Worm (Caenorhabditis elegans) whole organism, early embryonic: ENCODE measurements around the gene T19D12.5.

Experiments used
- B0310.2 ChIP-seq: sonication (generic microtip); optimal IDR thresholded peaks from 2 replicates; lab custom pipeline; 2016; ENCODE audit warnings: mild to moderate bottlenecking, missing genetic modification characterization, missing compliant biosample characterization
- F13C5.2 ChIP-seq: sonication (generic microtip); optimal IDR thresholded peaks from 2 replicates; lab custom pipeline; 2017; ENCODE audit warnings: mild to moderate bottlenecking, missing genetic modification characterization, inconsistent platforms, missing compliant biosample characterization
- aly-1 ChIP-seq: sonication (generic microtip); optimal IDR thresholded peaks from 2 replicates; lab custom pipeline; 2016; ENCODE audit warnings: missing genetic modification characterization, missing compliant biosample characterization
- ama-1 ChIP-seq: fragments of 150-350 bp; optimal IDR thresholded peaks from 2 replicates; lab custom pipeline; 2014
- ceh-13 ChIP-seq: fragments of 200-800 bp; sonication (Bioruptor generic); optimal IDR thresholded peaks from 2 replicates; lab custom pipeline; 2018; ENCODE audit warnings: mild to moderate bottlenecking, missing genetic modification characterization, missing compliant biosample characterization
- ceh-36 ChIP-seq: sonication (generic microtip); optimal IDR thresholded peaks from 2 replicates; lab custom pipeline; 2016; ENCODE audit warnings: missing genetic modification characterization, inconsistent platforms, missing compliant biosample characterization
- ets-7 ChIP-seq: sonication (generic microtip); optimal IDR thresholded peaks from 2 replicates; lab custom pipeline; 2016; ENCODE audit warnings: missing genotype, missing genetic modification characterization, missing compliant biosample characterization
- flt-1 ChIP-seq: fragments of 200-800 bp; sonication (Bioruptor generic); IDR thresholded peaks from 2 replicates; pipeline ENCODE4 v1.3.6; 2022; ENCODE audit warnings: missing genetic modification characterization, missing compliant biosample characterization
- hmbx-1 ChIP-seq: sonication (generic microtip); optimal IDR thresholded peaks from 2 replicates; lab custom pipeline; 2016; ENCODE audit warnings: mild to moderate bottlenecking, missing genetic modification characterization, missing compliant biosample characterization
- hmg-4 ChIP-seq: fragments of 200-800 bp; sonication (Bioruptor generic); optimal IDR thresholded peaks from 2 replicates; lab custom pipeline; 2018; ENCODE audit warnings: mild to moderate bottlenecking, missing genetic modification characterization, missing compliant biosample characterization
- hnd-1 ChIP-seq: sonication (generic microtip); optimal IDR thresholded peaks from 2 replicates; lab custom pipeline; 2016; ENCODE audit warnings: missing genetic modification characterization, missing compliant biosample characterization
- pes-1 ChIP-seq: fragments of 200-800 bp; sonication (Bioruptor generic); IDR thresholded peaks from 2 replicates; pipeline ENCODE4 v1.3.6; 2022; ENCODE audit warnings: missing genetic modification reagents, missing genetic modification characterization, missing compliant biosample characterization
- scrt-1 ChIP-seq: fragments of 200-800 bp; sonication (Bioruptor generic); IDR thresholded peaks from 2 replicates; pipeline ENCODE4 v1.3.6; 2022; ENCODE audit warnings: missing genetic modification characterization, missing compliant biosample characterization
- sea-1 ChIP-seq: fragments of 200-800 bp; sonication (Bioruptor generic); conservative IDR thresholded peaks from 2 replicates; pipeline ENCODE4 v1.3.6; 2022; ENCODE audit warnings: missing genetic modification characterization, missing compliant biosample characterization
- tbx-11 ChIP-seq: fragments of 200-800 bp; sonication (Bioruptor generic); IDR thresholded peaks from 2 replicates; pipeline ENCODE4 v1.3.6; 2022; ENCODE audit warnings: missing genetic modification characterization, missing compliant biosample characterization
- tbx-37 ChIP-seq: fragments of 200-800 bp; sonication (Bioruptor generic); conservative IDR thresholded peaks from 2 replicates; pipeline ENCODE4 v1.3.6; 2022; ENCODE audit warnings: missing genetic modification reagents, missing genetic modification characterization, missing compliant biosample characterization
- tra-4 ChIP-seq: sonication (generic microtip); optimal IDR thresholded peaks from 2 replicates; lab custom pipeline; 2017; ENCODE audit warnings: missing genetic modification characterization, missing compliant biosample characterization

The T19D12.5 gene

ce11 chrII:6668496-6668895 lies 32.5 kb upstream of the T19D12.5 start:
- no peak for TF ChIP-seq tra-4
- TF ChIP-seq hmg-4 (GFP tag; lab: Kevin White, UChicago), result no peak
- no peak for TF ChIP-seq ceh-13 (GFP tag; lab: Kevin White, UChicago)
- no peak for TF ChIP-seq ceh-36 (tag; lab: Kevin White, UChicago)
- TF ChIP-seq ets-7 (tag; lab: Kevin White, UChicago), result no peak
- no peak for TF ChIP-seq hmbx-1
- no peak for TF ChIP-seq hnd-1 (tag; lab: Kevin White, UChicago)
- TF ChIP-seq tbx-37, result no peak
- no peak for TF ChIP-seq B0310.2 (tag; lab: Kevin White, UChicago)

DNA sequence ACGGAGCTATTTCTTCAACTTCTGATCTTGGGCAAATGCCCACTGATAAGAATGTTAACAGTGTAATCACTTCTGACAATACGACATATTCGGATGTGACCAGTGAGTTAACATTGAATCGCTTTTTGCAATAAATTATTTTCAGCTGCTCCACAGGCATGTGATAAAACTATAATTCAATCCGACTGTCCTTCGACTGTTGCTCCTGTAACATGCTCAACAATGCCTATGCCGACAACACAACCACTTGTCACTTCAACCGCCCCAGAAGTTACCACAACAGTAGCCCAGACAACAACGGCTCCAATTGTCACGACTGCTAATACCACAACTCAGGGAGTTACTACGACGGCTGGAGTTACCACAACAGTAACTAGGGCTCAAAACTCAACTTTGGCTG lies 31.5 kb upstream of the T19D12.5 start:
- TF ChIP-seq hmbx-1, result no peak
- no peak for TF ChIP-seq tbx-37
- TF ChIP-seq hnd-1 (tag; lab: Kevin White, UChicago), result no peak
- no peak for TF ChIP-seq tra-4
- no peak for TF ChIP-seq pes-1 (GFP tag; lab: Robert Waterston, UW)
- no peak for TF ChIP-seq B0310.2 (tag; lab: Kevin White, UChicago)
- no peak for TF ChIP-seq scrt-1 (GFP tag; lab: Robert Waterston, UW)
- no peak for TF ChIP-seq tbx-11 (GFP tag; lab: Robert Waterston, UW)
- TF ChIP-seq F13C5.2, result no peak
- no peak for TF ChIP-seq aly-1 (tag; lab: Kevin White, UChicago)
- no peak for TF ChIP-seq sea-1 (GFP tag; lab: Robert Waterston, UW)
- TF ChIP-seq ama-1, result no peak

- TF ChIP-seq tbx-11 (GFP tag; lab: Robert Waterston, UW) (no peak), flt-1 (GFP tag; lab: Robert Waterston, UW) (no peak), ama-1 (no peak), tra-4 (no peak), pes-1 (GFP tag; lab: Robert Waterston, UW) (no peak), B0310.2 (tag; lab: Kevin White, UChicago) (no peak), tbx-37 (no peak), aly-1 (tag; lab: Kevin White, UChicago) (no peak), scrt-1 (GFP tag; lab: Robert Waterston, UW) (no peak), hnd-1 (tag; lab: Kevin White, UChicago) (no peak), ceh-36 (tag; lab: Kevin White, UChicago) (no peak), hmg-4 (GFP tag; lab: Kevin White, UChicago) (no peak), ceh-13 (GFP tag; lab: Kevin White, UChicago) (no peak), ets-7 (tag; lab: Kevin White, UChicago) (no peak), sea-1 (GFP tag; lab: Robert Waterston, UW) (no peak), hmbx-1 (no peak), F13C5.2 (no peak)
Measured at ce11 chrII:6666598-6666997, 30.6 kb upstream of the T19D12.5 start, which contains the start of gene T19D12.1. Gene T19D12.1 (plus strand): TSS chrII:6666898.

DNA sequence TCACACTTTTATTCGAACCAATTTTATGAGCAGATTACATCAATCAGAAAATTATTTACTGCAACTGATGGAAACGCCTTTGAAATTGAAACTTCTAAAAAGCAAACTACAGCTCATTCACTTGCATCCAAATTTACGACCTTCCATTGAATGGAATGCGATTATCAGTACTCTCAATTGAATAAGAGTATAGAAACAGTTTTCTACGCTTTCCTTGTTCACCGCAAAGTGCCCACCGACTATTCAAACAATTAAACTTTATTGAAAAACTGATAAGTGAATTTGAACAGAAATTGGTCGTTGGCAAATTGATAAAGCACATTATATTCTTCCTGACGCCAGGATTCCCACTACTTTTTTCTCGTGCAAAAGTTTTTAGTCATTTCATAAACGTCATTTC lies 29.9 kb upstream of the T19D12.5 start:
- TF ChIP-seq pes-1 (GFP tag; lab: Robert Waterston, UW), result no peak
- TF ChIP-seq tbx-37, result no peak
- TF ChIP-seq scrt-1 (GFP tag; lab: Robert Waterston, UW), result no peak
- TF ChIP-seq F13C5.2, result no peak
- TF ChIP-seq hnd-1 (tag; lab: Kevin White, UChicago), result no peak
- no peak for TF ChIP-seq hmg-4 (GFP tag; lab: Kevin White, UChicago)
- no peak for TF ChIP-seq B0310.2 (tag; lab: Kevin White, UChicago)
- no peak for TF ChIP-seq flt-1 (GFP tag; lab: Robert Waterston, UW)
- no peak for TF ChIP-seq ets-7 (tag; lab: Kevin White, UChicago)
- no peak for TF ChIP-seq sea-1 (GFP tag; lab: Robert Waterston, UW)
- TF ChIP-seq tbx-11 (GFP tag; lab: Robert Waterston, UW), result no peak
- TF ChIP-seq ama-1, result no peak
- no peak for TF ChIP-seq ceh-13 (GFP tag; lab: Kevin White, UChicago)
- no peak for TF ChIP-seq tra-4
- no peak for TF ChIP-seq hmbx-1
- no peak for TF ChIP-seq aly-1 (tag; lab: Kevin White, UChicago)
- no peak for TF ChIP-seq ceh-36 (tag; lab: Kevin White, UChicago)

DNA sequence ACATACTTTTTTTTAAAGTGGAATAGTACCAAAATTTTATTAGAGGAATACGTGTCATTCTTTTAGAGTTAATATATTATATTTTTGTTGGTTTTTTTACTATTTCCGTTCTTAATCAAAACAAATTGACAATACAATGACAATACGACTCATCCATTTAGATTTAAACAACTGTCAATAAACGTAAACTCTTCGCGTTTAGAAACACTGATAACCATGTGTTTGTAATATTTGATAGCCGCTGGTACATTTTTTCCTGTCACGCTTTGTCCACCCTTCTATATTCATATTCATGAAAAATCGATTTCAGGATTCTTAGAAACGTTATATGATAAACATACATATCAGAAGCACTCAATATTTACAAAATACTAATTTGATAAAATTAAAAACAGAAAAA lies 27.8 kb upstream of the T19D12.5 start:
- TF ChIP-seq flt-1 (GFP tag; lab: Robert Waterston, UW), result no peak
- TF ChIP-seq F13C5.2, result no peak
- no peak for TF ChIP-seq scrt-1 (GFP tag; lab: Robert Waterston, UW)
- TF ChIP-seq ceh-13 (GFP tag; lab: Kevin White, UChicago), result no peak
- no peak for TF ChIP-seq hmbx-1
- TF ChIP-seq ceh-36 (tag; lab: Kevin White, UChicago), result no peak
- TF ChIP-seq B0310.2 (tag; lab: Kevin White, UChicago), result no peak
- no peak for TF ChIP-seq ets-7 (tag; lab: Kevin White, UChicago)
- no peak for TF ChIP-seq tbx-37
- no peak for TF ChIP-seq pes-1 (GFP tag; lab: Robert Waterston, UW)
- no peak for TF ChIP-seq sea-1 (GFP tag; lab: Robert Waterston, UW)
- TF ChIP-seq hmg-4 (GFP tag; lab: Kevin White, UChicago), result no peak
- TF ChIP-seq tbx-11 (GFP tag; lab: Robert Waterston, UW), result no peak
- TF ChIP-seq hnd-1 (tag; lab: Kevin White, UChicago), result no peak
- TF ChIP-seq tra-4, result no peak

- TF ChIP-seq aly-1 (tag; lab: Kevin White, UChicago) (no peak), tbx-11 (GFP tag; lab: Robert Waterston, UW) (no peak), tbx-37 (no peak), scrt-1 (GFP tag; lab: Robert Waterston, UW) (no peak), ama-1 (no peak), hmg-4 (GFP tag; lab: Kevin White, UChicago) (no peak), B0310.2 (tag; lab: Kevin White, UChicago) (no peak), sea-1 (GFP tag; lab: Robert Waterston, UW) (no peak), ets-7 (tag; lab: Kevin White, UChicago) (no peak), tra-4 (no peak), F13C5.2 (no peak)
Measured at ce11 chrII:6661211-6661610, 25.2 kb upstream of the T19D12.5 start, which contains the start of gene T19D12.2. Gene T19D12.2 (plus strand): TSS chrII:6661335.

- TF ChIP-seq hnd-1 (tag; lab: Kevin White, UChicago), result no peak
- TF ChIP-seq tra-4, result no peak
- TF ChIP-seq hmg-4 (GFP tag; lab: Kevin White, UChicago), result no peak
- no peak for TF ChIP-seq ceh-36 (tag; lab: Kevin White, UChicago)
- TF ChIP-seq ceh-13 (GFP tag; lab: Kevin White, UChicago), result no peak
- no peak for TF ChIP-seq tbx-37
- TF ChIP-seq pes-1 (GFP tag; lab: Robert Waterston, UW), result no peak
- no peak for TF ChIP-seq tbx-11 (GFP tag; lab: Robert Waterston, UW)
- TF ChIP-seq aly-1 (tag; lab: Kevin White, UChicago), result no peak
- TF ChIP-seq sea-1 (GFP tag; lab: Robert Waterston, UW), result no peak
- no peak for TF ChIP-seq ets-7 (tag; lab: Kevin White, UChicago)
- no peak for TF ChIP-seq ama-1
- no peak for TF ChIP-seq flt-1 (GFP tag; lab: Robert Waterston, UW)
Measured at ce11 chrII:6658766-6659165, 22.7 kb upstream of the T19D12.5 start, which contains the start of gene T19D12.10. Gene T19D12.10 (minus strand): TSS chrII:6658866.
